Worm (Caenorhabditis elegans): Measurements from ENCODE around the gene T25F10.3.

DNA sequence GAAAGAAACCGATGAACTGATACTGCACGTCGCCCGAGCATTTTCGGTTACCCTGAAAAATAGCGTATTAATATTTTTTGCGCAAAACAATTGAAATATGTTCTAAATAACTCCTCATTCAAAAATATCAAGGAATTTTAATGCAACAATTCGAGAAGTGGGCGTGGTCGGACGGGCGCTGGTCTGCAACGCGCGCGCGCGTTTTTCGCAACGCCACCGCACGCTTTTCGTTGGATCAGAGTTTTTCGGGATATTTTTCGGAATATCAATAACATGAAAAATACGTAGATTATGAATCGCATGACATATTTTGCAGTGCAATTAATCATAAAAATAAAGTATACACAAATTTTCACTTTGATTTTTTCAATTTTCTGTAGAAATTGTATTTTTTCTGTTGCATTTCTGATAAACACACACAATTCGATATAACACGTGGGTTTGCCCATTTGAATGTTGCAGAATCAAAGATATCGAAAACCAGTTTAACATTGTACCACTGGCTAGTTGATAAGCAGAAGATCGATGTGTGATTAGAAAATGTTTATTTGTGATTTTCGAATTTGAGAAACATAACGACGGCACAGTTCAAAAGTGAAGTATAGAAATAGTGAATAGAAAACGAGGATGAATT lies 35.7 kb upstream of the T25F10.3 start, which contains the start of gene dlst-1:
- TF ChIP-seq ces-1 (GFP tag; optimal IDR thresholded peaks at IDR 0.05) (no peak), skn-1 (tag; optimal IDR thresholded peaks at IDR 0.05) (no peak), lin-39 (tag; optimal IDR thresholded peaks at IDR 0.05) (no peak)

Measured in whole organism, L4 larva.